Fruit fly (Drosophila melanogaster): ENCODE data around the gene CG42535.

DNA sequence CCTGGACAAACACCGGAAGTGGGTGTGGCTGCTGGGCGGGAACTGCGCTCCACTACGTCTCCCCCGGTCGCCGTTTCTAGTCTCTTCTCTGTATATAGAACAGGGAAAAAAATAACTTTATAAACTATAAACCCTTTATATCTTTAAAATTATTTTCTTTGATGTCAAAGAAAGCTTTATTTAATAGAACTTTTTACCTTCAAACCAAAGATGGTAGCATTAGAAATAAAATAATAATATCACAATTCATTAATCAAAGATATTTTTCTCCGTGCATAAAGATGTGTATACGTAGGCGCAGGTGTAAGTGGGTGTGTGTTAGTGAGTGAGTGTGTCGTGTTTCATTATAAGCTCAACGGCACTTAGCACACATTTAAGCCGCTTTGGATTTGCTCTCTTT, 31.2 kb downstream of the CG42535 start:
- TF ChIP-seq CG16779 (tag; optimal IDR thresholded peaks at IDR 0.05) (no peak), vri (GFP tag; optimal IDR thresholded peaks at IDR 0.05) (no peak), fd59A (GFP tag; optimal IDR thresholded peaks at IDR 0.05) (no peak), svp (GFP tag) (no peak), CG6163 (GFP tag; IDR thresholded peaks at IDR 0.05) (no peak)
